Worm (Caenorhabditis elegans) whole organism, L3 larva: ENCODE results near the gene gcsh-1.

Source experiments
- aly-2 ChIP-seq: fragments of 150-350 bp; optimal IDR thresholded peaks from 2 replicates; lab custom pipeline; 2014; ENCODE audit warnings: missing biosample characterization, missing genetic modification characterization
- nhr-23 ChIP-seq: fragments of 150-350 bp; optimal IDR thresholded peaks from 2 replicates; lab custom pipeline; 2014; ENCODE audit warnings: missing biosample characterization, missing genetic modification reagents, missing genetic modification characterization
- nhr-76 ChIP-seq: fragments of 150-350 bp; sonication (generic microtip); optimal IDR thresholded peaks from 5 replicates; lab custom pipeline; 2014; ENCODE audit warnings: missing biosample characterization, missing genetic modification characterization
- zag-1 ChIP-seq: fragments of 150-350 bp; optimal IDR thresholded peaks from 2 replicates; lab custom pipeline; 2014; ENCODE audit warnings: missing biosample characterization, missing genetic modification characterization

DNA sequence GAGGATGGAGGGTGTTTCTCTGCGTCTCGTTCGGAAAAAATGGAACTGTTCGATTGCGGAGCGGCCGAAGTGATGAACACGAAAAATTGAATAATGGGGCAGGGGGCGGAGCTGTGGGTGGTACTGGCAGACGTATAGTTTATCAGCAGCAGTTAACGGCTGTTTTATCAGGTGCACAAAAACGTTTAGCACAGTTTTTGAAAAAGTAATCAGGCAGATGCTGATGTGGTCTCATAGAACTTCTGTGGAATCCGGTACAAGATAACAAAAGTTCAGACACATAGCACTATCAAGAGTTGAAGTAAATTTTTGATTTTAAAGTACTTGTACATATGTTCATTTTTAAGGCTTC lies 10.3 kb downstream of the gcsh-1 start:
- TF ChIP-seq aly-2 (tag; lab: Kevin White, UChicago) (no peak), nhr-76 (tag; lab: Kevin White, UChicago) (no peak), nhr-23 (tag; lab: Kevin White, UChicago) (no peak), zag-1 (no peak)
